Worm (Caenorhabditis elegans) whole organism, L4/young adult: ENCODE measurements around the gene gon-14.
A peak's percentile ranks its signal among the peaks of the same experiment; 100 is the strongest.

Experiments
- W03F9.2 ChIP-seq: fragments of 150-350 bp; optimal IDR thresholded peaks from 2 replicates; lab custom pipeline; 2014; ENCODE audit warnings: missing biosample characterization, missing genetic modification characterization
- dao-5 ChIP-seq: sonication (generic microtip); optimal IDR thresholded peaks from 2 replicates; lab custom pipeline; 2016; ENCODE audit warnings: missing genotype, missing genetic modification characterization, moderate library complexity, missing compliant biosample characterization
- him-1 ChIP-seq: sonication (generic microtip); optimal IDR thresholded peaks from 2 replicates; lab custom pipeline; 2016; ENCODE audit warnings: missing genotype, missing genetic modification reagents, missing genetic modification characterization, missing compliant biosample characterization

gon-14 gene

ce11 chrV:6575406-6576130 lies 35.4 kb downstream of the gon-14 start, which contains the start of gene fut-2:
fut-2 (minus strand) TSS chrV:6575890.
- TF ChIP-seq him-1 (tag; lab: Kevin White, UChicago) (no peak), dao-5 (tag; lab: Kevin White, UChicago) (no peak), W03F9.2 (tag; lab: Kevin White, UChicago) (no peak)

ce11 chrV:6565851-6566386 lies 45.0 kb downstream of the gon-14 start, which contains the start of gene K04A8.1:
K04A8.1 (plus strand) TSS chrV:6566336.
- TF ChIP-seq dao-5 (tag; lab: Kevin White, UChicago) (no peak), W03F9.2 (tag; lab: Kevin White, UChicago) (no peak), him-1 (tag; lab: Kevin White, UChicago) (no peak)

ce11 chrV:6561592-6561991 lies 49.4 kb downstream of the gon-14 start, which contains the start of gene spp-19:
spp-19 (minus strand) TSS chrV:6561692.
- TF ChIP-seq W03F9.2 (tag; lab: Kevin White, UChicago) (no peak), him-1 (tag; lab: Kevin White, UChicago) (no peak), dao-5 (tag; lab: Kevin White, UChicago) (no peak)

ce11 chrV:6559585-6559984 lies 51.4 kb downstream of the gon-14 start:
- TF ChIP-seq dao-5 (tag; lab: Kevin White, UChicago), result peak; percentile 21
- TF ChIP-seq W03F9.2 (tag; lab: Kevin White, UChicago), result no peak

- TF ChIP-seq W03F9.2 (tag; lab: Kevin White, UChicago) (no peak), dao-5 (tag; lab: Kevin White, UChicago) (no peak)
Measured at ce11 chrV:6559105-6559504, 51.9 kb downstream of the gon-14 start, which contains the start of gene spp-26. spp-26 (minus strand) TSS chrV:6559205.

- TF ChIP-seq dao-5 (tag; lab: Kevin White, UChicago), result no peak
- TF ChIP-seq W03F9.2 (tag; lab: Kevin White, UChicago), result no peak
- no peak for TF ChIP-seq him-1 (tag; lab: Kevin White, UChicago)
Measured at ce11 chrV:6558103-6558502, 52.9 kb downstream of the gon-14 start, which contains the start of gene spp-20. spp-20 (minus strand) TSS chrV:6558203.

- TF ChIP-seq dao-5 (tag; lab: Kevin White, UChicago) (no peak), W03F9.2 (tag; lab: Kevin White, UChicago) (no peak), him-1 (tag; lab: Kevin White, UChicago) (no peak)
Measured at ce11 chrV:6557035-6557434, 53.9 kb downstream of the gon-14 start, which contains the start of gene spp-27. spp-27 (minus strand) TSS chrV:6557135.
